Fruit fly (Drosophila melanogaster) whole organism: Measurements from ENCODE around the gene Ppcs.

Experiments
- Dll ChIP-seq: fragments of >200 bp; optimal IDR thresholded peaks from 2 replicates; lab custom pipeline; 2017
- EcR ChIP-seq, 2 experiments: fragments of >200 bp; optimal IDR thresholded peaks; 2 replicates each; lab custom pipeline; 2017; ENCODE audit warnings: missing biosample characterization in 2 of 2, missing genetic modification characterization in 2 of 2, missing genetic modification reagents in 2 of 2
- psq ChIP-seq: fragments of >200 bp; optimal IDR thresholded peaks from 2 replicates; lab custom pipeline; 2017
- usp ChIP-seq: fragments of >200 bp; optimal IDR thresholded peaks from 2 replicates; lab custom pipeline; 2017; ENCODE audit warnings: missing biosample characterization, missing genetic modification characterization, mixed read lengths

DNA sequence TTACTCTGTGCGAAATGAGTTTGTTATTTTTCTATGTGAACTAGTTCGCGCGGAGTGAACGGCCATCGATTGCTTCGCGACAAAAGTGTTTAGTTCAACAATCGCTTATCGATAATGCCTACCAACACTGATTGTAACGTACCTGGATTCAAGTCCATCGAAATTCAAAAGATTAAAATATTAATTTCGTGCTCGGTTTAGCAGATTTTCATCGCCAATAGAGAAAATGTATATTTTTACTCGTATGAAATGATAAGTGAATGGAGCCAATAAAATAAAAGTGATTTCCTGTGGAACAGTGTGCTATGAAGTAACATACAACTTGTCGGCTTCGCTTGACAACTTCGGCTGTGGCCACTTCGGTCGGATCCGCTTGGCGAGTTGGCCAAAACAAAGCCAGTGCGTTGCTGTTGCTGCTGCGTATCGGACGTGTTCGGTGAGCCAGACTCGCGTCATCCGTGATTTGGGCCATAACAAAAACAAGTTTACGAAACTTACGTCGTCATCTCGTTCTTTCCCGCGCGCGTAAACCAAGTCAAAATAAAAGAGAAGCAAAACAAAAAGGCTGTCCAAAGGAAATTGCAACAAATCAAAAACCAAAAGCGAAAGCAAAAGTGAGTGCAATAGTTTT, 32.7 kb upstream of the Ppcs start, which contains the start of the genes CG5555 and myd:
- TF ChIP-seq usp (GFP tag; lab: Kevin White, UChicago) (no peak), EcR (GFP tag; optimal IDR thresholded peaks at IDR 0.05; lab: Kevin White, UChicago) (no peak), Dll (no peak), psq (lab: Kevin White, UChicago) (no peak)
